Fruit fly (Drosophila melanogaster) whole organism, pupa: Measurements from ENCODE around the gene Mzt1.

ENCODE experiments used
- CG10348 ChIP-seq: fragments of 200-800 bp; sonication (Bioruptor generic); IDR thresholded peaks from 2 replicates; pipeline ENCODE4 v1.3.6; 2022; ENCODE audit warnings: missing biosample characterization, missing genetic modification characterization
- CG12605 ChIP-seq: fragments of 200-800 bp; sonication (Bioruptor generic); IDR thresholded peaks from 2 replicates; pipeline ENCODE4 v1.3.6; 2022; ENCODE audit warnings: missing biosample characterization, missing genetic modification characterization
- CG32121 ChIP-seq: fragments of 200-800 bp; sonication (Bioruptor generic); IDR thresholded peaks from 2 replicates; pipeline ENCODE4 v1.3.6; 2022; ENCODE audit warnings: missing biosample characterization, missing genetic modification characterization
- CG9948 ChIP-seq: fragments of 200-800 bp; sonication (Bioruptor generic); optimal IDR thresholded peaks from 2 replicates; lab custom pipeline; 2018; ENCODE audit warnings: missing biosample characterization, mild to moderate bottlenecking, missing genetic modification characterization, moderate library complexity
- D1 ChIP-seq: fragments of 200-800 bp; sonication (Bioruptor generic); optimal IDR thresholded peaks from 2 replicates; lab custom pipeline; 2018; ENCODE audit warnings: missing biosample characterization, mild to moderate bottlenecking, missing genetic modification characterization, moderate library complexity
- Pif1A ChIP-seq: fragments of 200-800 bp; sonication (Bioruptor generic); optimal IDR thresholded peaks from 3 replicates; lab custom pipeline; 2016; ENCODE audit warnings: missing biosample characterization, missing genetic modification characterization

dm6 chr3L:2388683-2389315 lies at the start of gene Mzt1:
- TF ChIP-seq CG12605 (no peak), D1 (tag; lab: Kevin White, UChicago) (no peak), CG9948 (no peak), CG10348 (GFP tag; lab: Robert Waterston, UW) (no peak), Pif1A (GFP tag; lab: Kevin White, UChicago) (no peak), CG32121 (GFP tag; lab: Robert Waterston, UW) (no peak)
